Fruit fly (Drosophila melanogaster) Kc167 (cell line): Measurements from ENCODE around the gene CG17380.

Experiments
- h ChIP-seq: fragments of >200 bp; optimal IDR thresholded peaks from 3 replicates; lab custom pipeline; 2018; ENCODE audit warnings: missing external identifiers
- insv ChIP-seq: fragments of >200 bp; optimal IDR thresholded peaks from 3 replicates; lab custom pipeline; 2018; ENCODE audit warnings: missing external identifiers
- ttk ChIP-seq: sonication (Bioruptor generic); optimal IDR thresholded peaks from 2 replicates; lab custom pipeline; 2017; ENCODE audit warnings: missing external identifiers

DNA sequence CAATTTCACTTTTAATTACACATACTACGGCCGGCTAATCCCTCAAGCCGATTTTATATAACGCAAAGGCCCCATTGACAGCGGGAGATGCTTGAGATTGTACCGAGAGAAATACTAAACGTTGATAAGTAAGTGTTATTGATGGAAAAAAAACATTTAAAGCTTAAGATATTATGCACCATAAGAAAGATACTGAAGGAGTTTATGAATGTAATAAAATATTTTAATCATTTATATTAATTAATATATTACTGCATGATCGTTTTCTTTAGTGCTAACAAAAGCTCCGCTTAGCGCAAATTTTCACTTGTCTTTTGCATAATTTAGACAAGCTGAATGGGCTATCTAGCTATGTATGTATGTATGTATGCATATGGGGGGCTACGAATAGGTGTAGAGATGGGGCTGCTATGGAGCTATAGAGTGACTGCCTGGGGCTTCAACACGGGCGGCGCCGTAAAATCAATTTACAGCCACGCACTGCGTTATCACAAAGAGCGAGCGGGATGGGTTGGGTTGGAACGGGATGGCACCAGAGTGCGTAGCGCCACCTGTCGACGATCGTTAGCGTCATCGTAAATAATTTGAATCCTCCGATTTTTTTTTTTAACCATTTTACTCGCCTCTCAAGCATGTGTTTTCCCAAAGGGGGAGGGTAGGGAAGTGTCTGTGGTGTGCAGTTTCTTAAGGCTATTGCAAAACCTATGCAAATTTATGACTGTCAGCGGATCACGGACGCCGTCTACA is 6.8 kb downstream of the CG17380 start:
- TF ChIP-seq insv (lab: Kevin White, UChicago) (no peak), h (lab: Kevin White, UChicago) (no peak), ttk (lab: Kevin White, UChicago) (no peak)
